Worm (Caenorhabditis elegans) whole organism, L4 larva: Measurements from ENCODE around the gene fbxa-88.

ENCODE experiments used
- F26F4.8 ChIP-seq: fragments of 200-800 bp; sonication (Bioruptor generic); conservative IDR thresholded peaks from 2 replicates; pipeline ENCODE4 v1.3.6; 2022; ENCODE audit warnings: missing genetic modification characterization, missing compliant biosample characterization
- dpl-1 ChIP-seq: fragments of 150-350 bp; optimal IDR thresholded peaks from 2 replicates; lab custom pipeline; 2014; ENCODE audit warnings: missing biosample characterization, missing genetic modification reagents, missing genetic modification characterization
- hlh-30 ChIP-seq: sonication (generic microtip); optimal IDR thresholded peaks from 2 replicates; lab custom pipeline; 2017; ENCODE audit warnings: antibody characterized with exemption, mild to moderate bottlenecking, missing genetic modification characterization, missing compliant biosample characterization; ENCODE audit not compliant: insufficient read depth
- lsy-2 ChIP-seq, 2 experiments: fragments of 150-350 bp in 1 of 2; sonication (generic microtip) in 1 of 2; optimal IDR thresholded peaks; 2 replicates each; lab custom pipeline; 2014 to 2017; ENCODE audit warnings: missing biosample characterization in 2 of 2, missing genetic modification characterization in 2 of 2
- madf-9 ChIP-seq: fragments of 200-800 bp; sonication (Bioruptor generic); conservative IDR thresholded peaks from 2 replicates; pipeline ENCODE4 v1.3.6; 2022; ENCODE audit warnings: missing genetic modification reagents, missing genetic modification characterization, missing compliant biosample characterization
- mes-2 ChIP-seq: sonication (generic microtip); optimal IDR thresholded peaks from 2 replicates; lab custom pipeline; 2016; ENCODE audit warnings: missing genotype, mild to moderate bottlenecking, missing genetic modification characterization, missing compliant biosample characterization; ENCODE audit not compliant: poor library complexity, severe bottlenecking
- nhr-77 ChIP-seq: fragments of 150-350 bp; optimal IDR thresholded peaks from 2 replicates; lab custom pipeline; 2014; ENCODE audit warnings: missing biosample characterization, missing genetic modification characterization
- pqm-1 ChIP-seq: sonication (generic microtip); optimal IDR thresholded peaks from 2 replicates; lab custom pipeline; 2017; ENCODE audit warnings: missing biosample characterization, missing genetic modification characterization
- snpc-4 ChIP-seq: fragments of 150-350 bp; optimal IDR thresholded peaks from 2 replicates; lab custom pipeline; 2014; ENCODE audit warnings: missing biosample characterization, missing genetic modification characterization

DNA sequence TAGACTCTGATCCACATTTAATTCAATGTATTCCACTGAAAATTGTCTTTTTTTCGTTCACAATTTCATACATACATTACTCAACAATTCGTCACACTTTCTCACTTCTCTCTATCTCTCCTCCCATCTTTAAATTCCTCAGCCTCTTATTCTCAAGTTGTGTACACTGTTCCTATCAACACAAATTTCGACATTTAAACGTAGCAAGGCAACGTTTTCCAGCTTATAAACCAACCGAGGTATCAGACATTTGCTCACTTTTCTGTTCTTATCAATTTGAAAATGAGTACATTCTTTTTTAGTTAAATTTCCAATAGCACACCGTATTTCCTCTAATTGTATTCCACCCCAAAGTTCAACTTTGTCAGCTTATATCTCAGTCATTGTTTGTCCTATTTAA lies 22.0 kb downstream of the fbxa-88 start, which contains the start of gene skr-3:
- TF ChIP-seq lsy-2 (tag; optimal IDR thresholded peaks at IDR 0.05; lab: Kevin White, UChicago), result no peak
- no peak for TF ChIP-seq hlh-30 (tag; lab: Kevin White, UChicago)
- TF ChIP-seq madf-9 (GFP tag; lab: Robert Waterston, UW), result no peak
- TF ChIP-seq F26F4.8, result no peak
- TF ChIP-seq nhr-77 (tag; lab: Kevin White, UChicago), result no peak
- TF ChIP-seq pqm-1, result peak; percentile 54
- no peak for TF ChIP-seq snpc-4 (tag; lab: Kevin White, UChicago)
- no peak for TF ChIP-seq dpl-1 (GFP tag; lab: Kevin White, UChicago)
- TF ChIP-seq mes-2 (tag; lab: Kevin White, UChicago), result no peak
